Fruit fly (Drosophila melanogaster) whole organism: ENCODE data around the gene ato.

Experiments
- CG8478 ChIP-seq: fragments of >200 bp; optimal IDR thresholded peaks from 2 replicates; lab custom pipeline; 2018; ENCODE audit warnings: inconsistent platforms
- Dll ChIP-seq: fragments of >200 bp; optimal IDR thresholded peaks from 2 replicates; lab custom pipeline; 2017
- EcR ChIP-seq, 2 experiments: fragments of >200 bp; optimal IDR thresholded peaks; 2 replicates each; lab custom pipeline; 2017; ENCODE audit warnings: missing biosample characterization in 2 of 2, missing genetic modification characterization in 2 of 2, missing genetic modification reagents in 2 of 2
- pan ChIP-seq: fragments of >200 bp; optimal IDR thresholded peaks from 2 replicates; lab custom pipeline; 2017
- psq ChIP-seq: fragments of >200 bp; optimal IDR thresholded peaks from 2 replicates; lab custom pipeline; 2017
- usp ChIP-seq: fragments of >200 bp; optimal IDR thresholded peaks from 2 replicates; lab custom pipeline; 2017; ENCODE audit warnings: missing biosample characterization, missing genetic modification characterization, mixed read lengths

Gene ato

dm6 chr3R:8313038-8313437 lies 35.2 kb downstream of the ato start, which contains the start of gene CG7483:
TSS of gene CG7483 (plus strand) at chr3R:8313208.
- no peak for TF ChIP-seq EcR (GFP tag; optimal IDR thresholded peaks at IDR 0.05; lab: Kevin White, UChicago)
- TF ChIP-seq pan (lab: Kevin White, UChicago) = no peak
- no peak for TF ChIP-seq Dll
- no peak for TF ChIP-seq usp
- TF ChIP-seq CG8478 (lab: Kevin White, UChicago) = no peak
- TF ChIP-seq psq (lab: Kevin White, UChicago) = no peak

DNA sequence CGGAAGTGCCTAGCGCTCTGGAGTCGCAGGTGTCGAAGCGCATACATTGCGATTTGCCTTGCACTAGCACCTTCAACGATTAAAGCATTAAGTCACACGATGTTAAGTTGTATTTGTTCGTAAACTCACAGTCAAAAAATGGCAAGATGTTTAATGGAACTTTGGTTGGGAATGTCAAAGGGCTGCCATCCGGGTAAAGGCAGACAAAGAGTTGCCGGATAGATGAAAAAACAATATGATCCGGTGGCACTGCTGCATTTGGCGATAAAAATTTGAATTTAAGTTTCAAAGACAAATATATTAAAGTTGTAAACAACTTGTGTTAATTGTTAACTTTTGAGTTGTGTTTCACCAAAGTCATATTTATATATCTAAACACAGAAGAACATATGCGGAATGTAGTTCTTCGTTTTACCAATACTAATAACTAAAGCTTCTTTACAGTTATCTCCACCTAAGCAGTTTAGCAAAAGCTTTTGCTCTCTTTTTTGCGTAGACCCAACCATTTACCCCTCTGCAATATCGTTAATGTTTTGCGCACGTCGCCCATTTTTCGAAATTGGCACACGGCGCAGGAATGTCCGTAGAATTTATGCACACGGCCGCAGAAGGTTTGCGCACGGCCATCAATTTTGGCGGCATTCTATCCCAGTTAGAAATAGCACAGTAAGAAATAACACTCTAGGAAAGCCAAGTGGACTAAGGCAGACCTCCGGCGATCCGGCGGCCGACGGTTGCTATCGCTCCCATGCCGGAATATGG lies 38.7 kb downstream of the ato start, which contains the start of gene Coq2:
Gene Coq2 (minus strand): TSS at position 200 of the 762 bp plus-strand sequence.
- TF ChIP-seq pan (lab: Kevin White, UChicago) (no peak), CG8478 (lab: Kevin White, UChicago) (no peak), EcR (GFP tag; optimal IDR thresholded peaks at IDR 0.05; lab: Kevin White, UChicago) (no peak), psq (lab: Kevin White, UChicago) (no peak), usp (no peak), Dll (no peak)

dm6 chr3R:8317215-8317614 lies 39.4 kb downstream of the ato start, which contains the start of gene Ctr1B:
TSS of gene Ctr1B (plus strand) at chr3R:8317612.
- TF ChIP-seq usp (no peak), Dll (no peak), EcR (GFP tag; optimal IDR thresholded peaks at IDR 0.05; lab: Kevin White, UChicago) (no peak), CG8478 (lab: Kevin White, UChicago) (no peak), psq (lab: Kevin White, UChicago) (no peak), pan (lab: Kevin White, UChicago) (no peak)

DNA sequence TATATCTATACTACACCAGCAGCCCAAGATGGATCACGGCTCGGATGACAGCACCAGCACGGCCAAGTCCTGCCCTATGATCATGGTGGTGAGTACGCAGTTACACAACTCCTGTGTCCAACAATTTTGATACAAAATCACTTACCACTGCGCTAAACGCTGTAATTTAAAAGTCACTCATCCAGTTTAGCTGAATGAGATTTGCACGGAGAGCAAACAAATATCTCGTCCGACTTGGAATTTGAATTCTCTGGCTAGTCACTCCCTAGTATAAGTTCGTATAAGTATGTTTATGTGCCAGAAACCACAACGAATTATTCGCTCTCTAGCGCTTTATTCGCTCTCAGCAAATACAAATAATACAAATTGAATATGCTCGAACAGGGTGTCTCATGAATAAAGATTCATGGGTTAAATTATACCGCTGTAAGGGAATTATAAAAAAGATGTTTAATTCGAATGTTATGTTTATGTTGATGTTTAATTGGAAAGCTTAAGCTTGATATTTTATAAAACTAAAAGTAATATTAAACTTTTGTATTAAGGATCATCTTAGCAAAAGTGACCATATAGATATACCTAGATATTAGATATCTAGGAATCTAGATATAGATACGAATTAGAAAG lies 40.0 kb downstream of the ato start:
- TF ChIP-seq CG8478 (lab: Kevin White, UChicago) = no peak
- TF ChIP-seq usp = no peak
- no peak for TF ChIP-seq Dll
- TF ChIP-seq pan (lab: Kevin White, UChicago) = no peak
- no peak for TF ChIP-seq psq (lab: Kevin White, UChicago)
- TF ChIP-seq EcR (GFP tag; optimal IDR thresholded peaks at IDR 0.05; lab: Kevin White, UChicago) = no peak

DNA sequence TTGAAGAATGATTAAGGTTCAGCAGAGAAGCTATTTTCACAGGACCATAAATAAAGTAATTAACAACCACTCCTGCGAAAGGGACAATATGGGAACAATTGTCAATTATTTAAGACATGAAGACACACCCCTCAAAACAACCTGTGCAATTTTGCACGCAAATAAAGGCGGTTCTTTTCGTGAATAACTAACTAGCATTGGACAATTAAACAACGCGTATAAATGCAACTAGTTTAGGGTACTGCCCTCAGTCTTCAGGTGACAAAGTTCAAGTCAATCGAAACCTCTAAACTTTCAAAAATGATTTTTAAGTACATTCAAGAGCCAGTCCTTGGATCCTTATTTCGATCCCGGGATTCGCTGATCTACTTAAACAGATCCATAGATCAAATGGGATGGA lies 43.6 kb downstream of the ato start, which contains the start of gene Or85a:
Gene Or85a (plus strand): TSS at position 301 of the 400 bp plus-strand sequence.
- TF ChIP-seq CG8478 (lab: Kevin White, UChicago) = no peak
- TF ChIP-seq psq (lab: Kevin White, UChicago) = no peak

- TF ChIP-seq psq (lab: Kevin White, UChicago) (no peak), usp (no peak), pan (lab: Kevin White, UChicago) (no peak), EcR (GFP tag; optimal IDR thresholded peaks at IDR 0.05; lab: Kevin White, UChicago) (no peak), Dll (no peak), CG8478 (lab: Kevin White, UChicago) (no peak)
Measured at dm6 chr3R:8324016-8324415, 46.2 kb downstream of the ato start, which contains the start of gene CG7443. TSS of gene CG7443 (plus strand) at chr3R:8324316.

- TF ChIP-seq CG8478 (lab: Kevin White, UChicago) (no peak), usp (no peak), Dll (no peak), psq (lab: Kevin White, UChicago) (no peak), EcR (GFP tag; optimal IDR thresholded peaks at IDR 0.05; lab: Kevin White, UChicago) (no peak), pan (lab: Kevin White, UChicago) (no peak)
Measured at dm6 chr3R:8326884-8327283, 49.0 kb downstream of the ato start.

- TF ChIP-seq usp (no peak), psq (lab: Kevin White, UChicago) (no peak), pan (lab: Kevin White, UChicago) (no peak), EcR (GFP tag; optimal IDR thresholded peaks at IDR 0.05; lab: Kevin White, UChicago) (no peak), CG8478 (lab: Kevin White, UChicago) (no peak), Dll (no peak)
Measured at dm6 chr3R:8327967-8328789, 50.3 kb downstream of the ato start.
